Fruit fly (Drosophila melanogaster): Measurements from ENCODE around the gene t-cup.

DNA sequence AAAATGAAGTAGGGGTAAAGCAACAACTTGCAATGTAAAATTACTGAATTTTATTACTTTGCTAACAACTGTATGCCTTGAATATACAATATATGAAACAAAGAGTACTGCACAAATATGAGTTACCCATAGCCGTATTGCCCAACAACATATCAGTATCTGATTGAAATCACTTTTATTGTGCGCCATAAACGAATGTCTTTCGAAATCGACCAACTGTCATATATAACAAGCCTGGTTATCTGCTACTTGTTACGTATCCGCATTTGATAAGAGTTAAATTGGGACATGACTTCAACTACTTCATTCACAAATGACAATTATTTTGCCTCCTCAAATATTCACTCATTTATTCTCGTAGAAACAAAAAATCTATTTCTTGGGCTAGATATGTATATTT, 11.5 kb upstream of the t-cup start:
- TF ChIP-seq CG8159 (tag; optimal IDR thresholded peaks at IDR 0.05): no peak
- TF ChIP-seq Pif1B (GFP tag; optimal IDR thresholded peaks at IDR 0.05): no peak
- no peak for TF ChIP-seq CG13204 (GFP tag; optimal IDR thresholded peaks at IDR 0.05)
- no peak for TF ChIP-seq EcR (GFP tag; optimal IDR thresholded peaks at IDR 0.05)
- no peak for TF ChIP-seq CG9948 (tag; optimal IDR thresholded peaks at IDR 0.05)
- TF ChIP-seq CG17806 (tag; optimal IDR thresholded peaks at IDR 0.05): no peak
- no peak for TF ChIP-seq CG8301 (tag; optimal IDR thresholded peaks at IDR 0.05)
- no peak for TF ChIP-seq CG34367 (tag; optimal IDR thresholded peaks at IDR 0.05)
